Worm (Caenorhabditis elegans): Measurements from ENCODE around the gene F28B4.4.

DNA sequence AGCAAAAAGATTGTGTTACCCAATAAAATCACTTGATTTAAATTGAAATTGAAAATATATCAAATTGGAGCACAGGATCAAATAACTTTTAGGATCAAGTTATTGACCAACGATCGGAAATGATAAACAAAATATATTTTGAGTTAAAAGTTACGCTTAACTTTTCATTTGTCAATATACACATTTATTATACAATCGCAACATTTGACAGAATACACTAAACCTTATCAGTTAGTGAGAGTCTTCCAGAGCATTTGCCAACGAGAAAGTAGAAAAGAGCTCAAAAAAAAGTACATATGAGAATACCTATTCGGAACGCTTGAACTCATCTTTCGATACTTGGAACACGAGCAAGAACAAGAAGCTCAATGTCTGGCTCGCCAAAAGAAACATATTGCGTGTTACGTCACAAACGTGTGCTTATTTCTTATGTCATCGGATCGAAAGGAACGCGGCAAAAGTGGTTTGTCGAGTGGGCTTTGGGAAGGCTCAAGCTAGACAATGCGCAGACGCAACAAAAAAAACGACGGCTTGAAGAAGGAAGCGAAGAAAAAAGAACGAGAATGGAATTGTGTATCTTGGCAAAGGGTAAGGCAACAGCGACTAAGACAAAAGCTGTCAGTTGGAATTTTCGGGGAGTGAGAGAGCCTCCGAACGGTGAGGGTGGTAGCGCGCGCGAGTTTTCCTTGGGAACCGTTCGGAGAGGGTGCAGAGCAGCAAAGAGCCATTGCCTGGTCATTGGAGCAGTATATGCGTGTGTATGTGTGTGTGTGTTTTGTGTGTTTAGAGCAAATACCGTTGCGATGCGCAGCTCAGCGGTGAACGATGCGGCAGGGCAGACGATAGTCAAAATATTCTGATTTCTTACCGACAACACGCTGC is 17.2 kb upstream of the F28B4.4 start:
- no peak for TF ChIP-seq ref-1 (GFP tag; conservative IDR thresholded peaks at IDR 0.05)
- TF ChIP-seq cog-1 (tag; optimal IDR thresholded peaks at IDR 0.05): no peak
- TF ChIP-seq T22C8.4 (GFP tag; IDR thresholded peaks at IDR 0.05): no peak
- TF ChIP-seq med-1 (GFP tag; optimal IDR thresholded peaks at IDR 0.05; ENCODE audit: insufficient read depth): no peak
- no peak for TF ChIP-seq ztf-23 (GFP tag; IDR thresholded peaks at IDR 0.05)
- TF ChIP-seq flt-1 (GFP tag; IDR thresholded peaks at IDR 0.05): no peak
- no peak for TF ChIP-seq ztf-29 (GFP tag; IDR thresholded peaks at IDR 0.05)
- TF ChIP-seq tab-1 (GFP tag; IDR thresholded peaks at IDR 0.05): no peak
- TF ChIP-seq klf-2 (GFP tag; conservative IDR thresholded peaks at IDR 0.05): no peak

Data from whole organism, midembryonic.